Worm (Caenorhabditis elegans): ENCODE data around the gene K02E11.4.

The K02E11.4 gene

ce11 chrV:14248025-14248424 is at the start of gene K02E11.4:
TSS of gene K02E11.4 (minus strand) at chrV:14248125.
- TF ChIP-seq R02D3.7 (tag; optimal IDR thresholded peaks at IDR 0.05), result no peak

- no peak for TF ChIP-seq nhr-23 (tag; optimal IDR thresholded peaks at IDR 0.05)
- TF ChIP-seq R02D3.7 (tag; optimal IDR thresholded peaks at IDR 0.05), result no peak
- TF ChIP-seq nhr-77 (tag; optimal IDR thresholded peaks at IDR 0.05), result no peak
- TF ChIP-seq unc-39 (tag; optimal IDR thresholded peaks at IDR 0.05), result no peak
- TF ChIP-seq dmd-4 (tag; optimal IDR thresholded peaks at IDR 0.05), result no peak
- TF ChIP-seq alr-1 (tag; optimal IDR thresholded peaks at IDR 0.05), result no peak
- TF ChIP-seq gmeb-1 (tag; optimal IDR thresholded peaks at IDR 0.05), result no peak
- TF ChIP-seq crh-2 (tag; optimal IDR thresholded peaks at IDR 0.05), result no peak
- no peak for TF ChIP-seq elt-3 (tag; optimal IDR thresholded peaks at IDR 0.05)
- TF ChIP-seq ztf-1 (GFP tag; conservative IDR thresholded peaks at IDR 0.05), result no peak
- no peak for TF ChIP-seq lin-13 (GFP tag; optimal IDR thresholded peaks at IDR 0.05)
- no peak for TF ChIP-seq elt-1 (tag; optimal IDR thresholded peaks at IDR 0.05)
- no peak for TF ChIP-seq nhr-21 (tag; optimal IDR thresholded peaks at IDR 0.05)
Measured at ce11 chrV:14296499-14296898, 48.6 kb upstream of the K02E11.4 start, which contains the start of gene F14D7.3. TSS of gene F14D7.3 (plus strand) at chrV:14296799.

DNA sequence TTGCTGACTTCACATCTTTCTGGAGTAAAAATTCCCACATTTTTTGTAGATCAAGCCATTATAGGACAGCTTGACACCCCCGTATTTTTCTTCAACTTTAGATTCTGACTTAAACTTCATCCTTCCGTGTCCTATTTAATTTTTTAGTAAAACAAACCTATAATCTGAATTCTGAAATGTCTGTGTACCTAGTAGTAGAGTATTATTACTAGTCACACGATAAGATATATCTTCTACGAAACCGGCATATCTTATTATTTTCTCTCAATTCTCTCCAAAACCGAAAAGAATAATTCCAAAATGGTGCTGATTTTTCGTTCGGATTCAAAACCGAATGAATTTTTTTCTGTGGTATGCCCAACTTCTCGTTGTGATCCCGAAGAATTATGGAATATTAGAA is 46.5 kb upstream of the K02E11.4 start, which contains the start of gene F14D7.9:
F14D7.9 (plus strand) TSS at position 301 of the 400 bp plus-strand sequence.
- TF ChIP-seq peb-1 (tag; optimal IDR thresholded peaks at IDR 0.05) (no peak), egl-27 (tag; optimal IDR thresholded peaks at IDR 0.05) (no peak), R02D3.7 (tag; optimal IDR thresholded peaks at IDR 0.05) (no peak), zag-1 (tag; optimal IDR thresholded peaks at IDR 0.05) (no peak)

DNA sequence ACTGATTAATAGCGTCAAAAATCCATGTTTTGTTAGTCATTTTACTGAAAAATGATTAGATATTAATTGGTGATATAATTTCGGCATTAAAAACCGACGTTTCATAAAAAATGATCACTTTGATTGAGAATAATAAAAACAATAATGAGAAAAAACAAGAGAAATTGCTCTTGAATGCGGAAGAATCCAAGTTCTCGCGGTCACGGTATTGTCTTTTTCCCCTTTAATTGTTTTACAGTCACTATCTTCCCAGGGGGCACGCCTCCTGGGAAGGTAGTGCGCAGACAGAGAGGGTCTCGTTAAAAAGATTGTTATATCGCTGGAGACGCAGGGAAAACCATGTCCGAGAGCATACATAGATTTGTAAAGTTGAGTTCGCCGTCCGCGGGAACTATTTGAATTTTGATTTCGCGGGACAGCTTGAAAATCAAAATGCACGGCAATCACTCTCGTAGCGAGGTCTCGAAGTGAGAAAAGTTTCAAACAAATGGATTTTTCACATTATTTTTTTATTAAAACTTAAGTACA is 45.8 kb upstream of the K02E11.4 start, which contains the start of gene F14D7.2:
F14D7.2 (minus strand) TSS at position 51 of the 528 bp plus-strand sequence.
- TF ChIP-seq snpc-4 (tag; optimal IDR thresholded peaks at IDR 0.05), result no peak
- no peak for TF ChIP-seq ZK546.5 (tag; optimal IDR thresholded peaks at IDR 0.05)
- TF ChIP-seq nhr-10 (tag; optimal IDR thresholded peaks at IDR 0.05), result no peak
- no peak for TF ChIP-seq egl-27 (tag; optimal IDR thresholded peaks at IDR 0.05)
- no peak for TF ChIP-seq fos-1 (tag; optimal IDR thresholded peaks at IDR 0.05)
- no peak for TF ChIP-seq nhr-11 (tag; optimal IDR thresholded peaks at IDR 0.05)

DNA sequence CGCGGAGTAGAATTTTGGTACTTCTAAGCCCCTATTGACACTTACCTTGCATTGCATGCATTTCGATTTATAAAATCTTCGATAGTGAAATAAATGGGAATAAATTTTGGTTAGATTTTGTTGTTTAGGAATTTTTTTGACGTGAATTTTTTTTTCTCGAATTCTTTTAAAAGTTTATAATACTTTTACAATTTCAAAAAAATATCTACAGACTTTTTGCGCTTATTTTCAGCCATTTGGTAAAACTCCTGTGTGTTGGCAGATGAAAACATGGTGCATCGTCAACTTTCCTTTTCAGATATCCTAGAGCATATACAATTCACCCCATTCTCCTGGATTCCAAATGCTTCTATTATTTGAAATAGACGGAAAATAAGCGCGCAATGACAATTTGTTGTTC is 42.7 kb upstream of the K02E11.4 start, which contains the start of gene F14D7.18:
F14D7.18 (minus strand) TSS at position 101 of the 400 bp plus-strand sequence.
- no peak for TF ChIP-seq mab-5 (tag; optimal IDR thresholded peaks at IDR 0.05)
- no peak for TF ChIP-seq nhr-11 (tag; optimal IDR thresholded peaks at IDR 0.05)
- no peak for TF ChIP-seq nhr-129 (tag; optimal IDR thresholded peaks at IDR 0.05)
- TF ChIP-seq lin-39 (tag; optimal IDR thresholded peaks at IDR 0.05), result no peak
- no peak for TF ChIP-seq nhr-23 (tag; optimal IDR thresholded peaks at IDR 0.05)
- TF ChIP-seq nhr-10 (tag; optimal IDR thresholded peaks at IDR 0.05), result no peak
- no peak for TF ChIP-seq lsy-2 (tag; optimal IDR thresholded peaks at IDR 0.05)
- no peak for TF ChIP-seq nhr-77 (tag; optimal IDR thresholded peaks at IDR 0.05)
- no peak for TF ChIP-seq elt-3 (tag; optimal IDR thresholded peaks at IDR 0.05)

ce11 chrV:14289363-14289762 is 41.4 kb upstream of the K02E11.4 start, which contains the start of gene F14D7.1:
TSS of gene F14D7.1 (minus strand) at chrV:14289463.
- TF ChIP-seq snpc-4 (tag; optimal IDR thresholded peaks at IDR 0.05) (no peak), ceh-82 (tag; optimal IDR thresholded peaks at IDR 0.05) (no peak), nhr-77 (tag; optimal IDR thresholded peaks at IDR 0.05) (no peak), alr-1 (tag; optimal IDR thresholded peaks at IDR 0.05) (no peak), crh-2 (tag; optimal IDR thresholded peaks at IDR 0.05) (no peak), sma-3 (GFP tag; optimal IDR thresholded peaks at IDR 0.05) (no peak), nhr-6 (tag; optimal IDR thresholded peaks at IDR 0.05) (no peak), lin-39 (tag; optimal IDR thresholded peaks at IDR 0.05) (no peak), unc-62 (GFP tag; optimal IDR thresholded peaks at IDR 0.05) (no peak), gmeb-1 (tag; optimal IDR thresholded peaks at IDR 0.05) (no peak), skn-1 (tag; optimal IDR thresholded peaks at IDR 0.05) (no peak), ama-1 (optimal IDR thresholded peaks at IDR 0.05) (no peak), nhr-11 (tag; optimal IDR thresholded peaks at IDR 0.05) (no peak), sem-4 (tag; optimal IDR thresholded peaks at IDR 0.05) (no peak)
